Fruit fly (Drosophila melanogaster): ENCODE measurements around the gene CG15044.

Gene CG15044

dm6 chrX:18491941-18492340, at the start of gene CG15044:
Gene CG15044 (minus strand): TSS chrX:18492006.
- TF ChIP-seq Myc (optimal IDR thresholded peaks at IDR 0.05) (no peak), Sin3A (optimal IDR thresholded peaks at IDR 0.05) (no peak), insv (optimal IDR thresholded peaks at IDR 0.05) (no peak), psq (optimal IDR thresholded peaks at IDR 0.05) (no peak), h (optimal IDR thresholded peaks at IDR 0.05) (no peak)

- no peak for TF ChIP-seq Myc (optimal IDR thresholded peaks at IDR 0.05)
- TF ChIP-seq psq (optimal IDR thresholded peaks at IDR 0.05), result no peak
- no peak for TF ChIP-seq ttk (optimal IDR thresholded peaks at IDR 0.05)
- TF ChIP-seq Sin3A (optimal IDR thresholded peaks at IDR 0.05), result no peak
- TF ChIP-seq h (optimal IDR thresholded peaks at IDR 0.05), result no peak
- TF ChIP-seq insv (optimal IDR thresholded peaks at IDR 0.05), result no peak
These were observed 48.5 kb upstream of the CG15044 start for dm6 chrX:18540268-18540667.

- no peak for TF ChIP-seq h (optimal IDR thresholded peaks at IDR 0.05)
- no peak for TF ChIP-seq ttk (optimal IDR thresholded peaks at IDR 0.05)
- no peak for TF ChIP-seq insv (optimal IDR thresholded peaks at IDR 0.05)
- TF ChIP-seq psq (optimal IDR thresholded peaks at IDR 0.05), result no peak
- no peak for TF ChIP-seq Myc (optimal IDR thresholded peaks at IDR 0.05)
- TF ChIP-seq Sin3A (optimal IDR thresholded peaks at IDR 0.05), result no peak
These were observed 46.5 kb upstream of the CG15044 start for dm6 chrX:18538204-18538864.

dm6 chrX:18537066-18537759, 45.4 kb upstream of the CG15044 start:
- no peak for TF ChIP-seq psq (optimal IDR thresholded peaks at IDR 0.05)

- no peak for TF ChIP-seq h (optimal IDR thresholded peaks at IDR 0.05)
- no peak for TF ChIP-seq psq (optimal IDR thresholded peaks at IDR 0.05)
- TF ChIP-seq insv (optimal IDR thresholded peaks at IDR 0.05), result no peak
- no peak for TF ChIP-seq Sin3A (optimal IDR thresholded peaks at IDR 0.05)
- TF ChIP-seq ttk (optimal IDR thresholded peaks at IDR 0.05), result no peak
- no peak for TF ChIP-seq Myc (optimal IDR thresholded peaks at IDR 0.05)
These were observed 42.6 kb upstream of the CG15044 start for dm6 chrX:18534393-18534792.

- TF ChIP-seq ttk (optimal IDR thresholded peaks at IDR 0.05), result no peak
- no peak for TF ChIP-seq insv (optimal IDR thresholded peaks at IDR 0.05)
- TF ChIP-seq Myc (optimal IDR thresholded peaks at IDR 0.05), result no peak
- TF ChIP-seq psq (optimal IDR thresholded peaks at IDR 0.05), result no peak
- TF ChIP-seq h (optimal IDR thresholded peaks at IDR 0.05), result no peak
- TF ChIP-seq Sin3A (optimal IDR thresholded peaks at IDR 0.05), result no peak
These were observed 41.5 kb upstream of the CG15044 start for dm6 chrX:18533308-18533707.

- no peak for TF ChIP-seq Myc (optimal IDR thresholded peaks at IDR 0.05)
These were observed 36.4 kb upstream of the CG15044 start, which contains the start of the genes CG15042 and CG15047 for dm6 chrX:18528166-18528733. Gene CG15042 (minus strand): TSS chrX:18528266. Gene CG15047 (plus strand): TSS chrX:18528683.

- no peak for TF ChIP-seq Sin3A (optimal IDR thresholded peaks at IDR 0.05)
- TF ChIP-seq psq (optimal IDR thresholded peaks at IDR 0.05), result no peak
- TF ChIP-seq h (optimal IDR thresholded peaks at IDR 0.05), result no peak
- TF ChIP-seq ttk (optimal IDR thresholded peaks at IDR 0.05), result no peak
- TF ChIP-seq Myc (optimal IDR thresholded peaks at IDR 0.05), result no peak
- TF ChIP-seq insv (optimal IDR thresholded peaks at IDR 0.05), result no peak
These were observed 32.9 kb upstream of the CG15044 start for dm6 chrX:18524594-18525266.

- TF ChIP-seq Sin3A (optimal IDR thresholded peaks at IDR 0.05) (no peak), ttk (optimal IDR thresholded peaks at IDR 0.05) (no peak), insv (optimal IDR thresholded peaks at IDR 0.05) (no peak), Myc (optimal IDR thresholded peaks at IDR 0.05) (no peak), h (optimal IDR thresholded peaks at IDR 0.05) (no peak), psq (optimal IDR thresholded peaks at IDR 0.05) (no peak)
These were observed 31.5 kb upstream of the CG15044 start for dm6 chrX:18523146-18523812.

dm6 chrX:18522395-18523104, 30.7 kb upstream of the CG15044 start, which contains the start of gene CG6481:
Gene CG6481 (minus strand): TSS chrX:18522445.
- TF ChIP-seq ttk (optimal IDR thresholded peaks at IDR 0.05), result no peak
- no peak for TF ChIP-seq Sin3A (optimal IDR thresholded peaks at IDR 0.05)
- TF ChIP-seq insv (optimal IDR thresholded peaks at IDR 0.05), result no peak
- TF ChIP-seq h (optimal IDR thresholded peaks at IDR 0.05), result no peak
- TF ChIP-seq Myc (optimal IDR thresholded peaks at IDR 0.05), result no peak
- no peak for TF ChIP-seq psq (optimal IDR thresholded peaks at IDR 0.05)

- no peak for TF ChIP-seq h (optimal IDR thresholded peaks at IDR 0.05)
- TF ChIP-seq ttk (optimal IDR thresholded peaks at IDR 0.05), result no peak
- no peak for TF ChIP-seq psq (optimal IDR thresholded peaks at IDR 0.05)
- TF ChIP-seq Sin3A (optimal IDR thresholded peaks at IDR 0.05), result no peak
These were observed 28.6 kb upstream of the CG15044 start for dm6 chrX:18520360-18520759.
